Fruit fly (Drosophila melanogaster): ENCODE measurements around the gene CG5854.

Gene CG5854

dm6 chr3R:23922502-23923350 lies 11.0 kb upstream of the CG5854 start, which contains the start of the genes sba and CG31141 (continued):
- TF ChIP-seq CG2199 (GFP tag; IDR thresholded peaks at IDR 0.05): no peak
- peak; percentile 56 for TF ChIP-seq CG13894 (tag; optimal IDR thresholded peaks at IDR 0.05)
- TF ChIP-seq CG2712 (tag; optimal IDR thresholded peaks at IDR 0.05): peak; percentile 0
- TF ChIP-seq Nf-YB (GFP tag; optimal IDR thresholded peaks at IDR 0.05): no peak
- no peak for TF ChIP-seq MTF-1 (GFP tag; optimal IDR thresholded peaks at IDR 0.05; ENCODE audit: borderline replicate concordance)
- TF ChIP-seq caup (GFP tag; optimal IDR thresholded peaks at IDR 0.05; ENCODE audit: severe bottlenecking): peak; percentile 41
- peak; percentile 27 for TF ChIP-seq PHDP (tag; optimal IDR thresholded peaks at IDR 0.05)

dm6 chr3R:23924200-23924599 lies 9.5 kb upstream of the CG5854 start, which contains the start of gene Ndc1:
Gene Ndc1 (plus strand): TSS chr3R:23924399.
- no peak for TF ChIP-seq pfk (GFP tag; optimal IDR thresholded peaks at IDR 0.05)
- TF ChIP-seq CG8924 (tag; optimal IDR thresholded peaks at IDR 0.05): no peak
- TF ChIP-seq cad (GFP tag; optimal IDR thresholded peaks at IDR 0.05): no peak
- TF ChIP-seq Taf1 (GFP tag; IDR thresholded peaks at IDR 0.05): no peak
- TF ChIP-seq Hmr (GFP tag; optimal IDR thresholded peaks at IDR 0.05): no peak
- TF ChIP-seq sug (tag; optimal IDR thresholded peaks at IDR 0.05): no peak
- TF ChIP-seq dati (GFP tag; IDR thresholded peaks at IDR 0.05): no peak
- TF ChIP-seq lov (optimal IDR thresholded peaks at IDR 0.05): no peak
- TF ChIP-seq lov (GFP tag; IDR thresholded peaks at IDR 0.05): no peak
- TF ChIP-seq trem (tag; optimal IDR thresholded peaks at IDR 0.05): peak; percentile 43
- TF ChIP-seq eve (GFP tag; optimal IDR thresholded peaks at IDR 0.05): no peak
- no peak for TF ChIP-seq ftz-f1 (GFP tag; optimal IDR thresholded peaks at IDR 0.05)
- TF ChIP-seq CG4360 (GFP tag; IDR thresholded peaks at IDR 0.05): no peak
- TF ChIP-seq gcm (GFP tag; optimal IDR thresholded peaks at IDR 0.05): no peak
- TF ChIP-seq CoRest (tag; optimal IDR thresholded peaks at IDR 0.05): peak; percentile 23
- no peak for TF ChIP-seq CG18764 (GFP tag; optimal IDR thresholded peaks at IDR 0.05)
- TF ChIP-seq Antp (GFP tag; optimal IDR thresholded peaks at IDR 0.05): no peak
- TF ChIP-seq bbx (GFP tag; IDR thresholded peaks at IDR 0.05; ENCODE audit: partially characterized antibody): peak; percentile 37; the same call in 1 of the 2 replicates
- no peak for TF ChIP-seq MTF-1 (GFP tag; optimal IDR thresholded peaks at IDR 0.05; ENCODE audit: borderline replicate concordance)
- no peak for TF ChIP-seq Ravus (GFP tag; IDR thresholded peaks at IDR 0.05)
- no peak for TF ChIP-seq CG6765 (GFP tag; optimal IDR thresholded peaks at IDR 0.05)
- no peak for TF ChIP-seq CkIIα-i1 (GFP tag; IDR thresholded peaks at IDR 0.05)
- no peak for TF ChIP-seq mld (GFP tag; IDR thresholded peaks at IDR 0.05; ENCODE audit: partially characterized antibody)
- TF ChIP-seq CG10274 (GFP tag; optimal IDR thresholded peaks at IDR 0.05): no peak
- TF ChIP-seq ewg (GFP tag; optimal IDR thresholded peaks at IDR 0.05): no peak
- TF ChIP-seq CG32532 (GFP tag; IDR thresholded peaks at IDR 0.05): no peak
- no peak for TF ChIP-seq CG10462 (GFP tag; optimal IDR thresholded peaks at IDR 0.05)
- TF ChIP-seq CG13296 (GFP tag; optimal IDR thresholded peaks at IDR 0.05): no peak
- TF ChIP-seq dm (GFP tag; optimal IDR thresholded peaks at IDR 0.05): no peak
- no peak for TF ChIP-seq fd64A (GFP tag; optimal IDR thresholded peaks at IDR 0.05)
- TF ChIP-seq CG14667 (GFP tag; IDR thresholded peaks at IDR 0.05): no peak
- TF ChIP-seq CG6813 (GFP tag; optimal IDR thresholded peaks at IDR 0.05): no peak
- TF ChIP-seq zfh1 (GFP tag; IDR thresholded peaks at IDR 0.05): no peak
- TF ChIP-seq CG10959 (GFP tag; IDR thresholded peaks at IDR 0.05): no peak
- TF ChIP-seq Usf (GFP tag; optimal IDR thresholded peaks at IDR 0.05): no peak
- TF ChIP-seq yki (optimal IDR thresholded peaks at IDR 0.05): no peak
- peak; percentile 76 for TF ChIP-seq Dp (GFP tag; optimal IDR thresholded peaks at IDR 0.05)
- TF ChIP-seq CG5245 (GFP tag; optimal IDR thresholded peaks at IDR 0.05): no peak
- no peak for TF ChIP-seq CG11695 (GFP tag; IDR thresholded peaks at IDR 0.05)
- no peak for TF ChIP-seq ara (GFP tag; IDR thresholded peaks at IDR 0.05)
- TF ChIP-seq CG6683 (GFP tag; optimal IDR thresholded peaks at IDR 0.05): no peak
- TF ChIP-seq mam (GFP tag; optimal IDR thresholded peaks at IDR 0.05): no peak
- no peak for TF ChIP-seq Nf-YB (GFP tag; optimal IDR thresholded peaks at IDR 0.05)
